5 fruit fly cellular contexts compared by ENCODE assay signal in genomic region chr3L:780867-781701, dm6.
TF ChIP-seq lines count a peak whose summit lies in the region.

No protein-coding gene starts in this region.

TF ChIP-seq in whole organism, adult, 20 proteins besides CTCF, POLR2A, EP300 and RAD21 (continued from another document):
- TF ChIP-seq CG1620 (GFP tag; optimal IDR thresholded peaks at IDR 0.05; lab: Kevin White, UChicago) (no peak), CG7101 (tag; optimal IDR thresholded peaks at IDR 0.05; lab: Kevin White, UChicago) (peak; percentile 90)

TF ChIP-seq in whole organism, embryonic, 481 proteins besides CTCF, POLR2A, EP300 and RAD21 (continued from another document and continues in another):
- TF ChIP-seq trh (GFP tag; optimal IDR thresholded peaks at IDR 0.05; lab: Kevin White, UChicago) (peak; percentile 88), CG15601 (tag; optimal IDR thresholded peaks at IDR 0.05; lab: Kevin White, UChicago) (peak; percentile 87), Dfd (GFP tag; optimal IDR thresholded peaks at IDR 0.05; lab: Kevin White, UChicago) (no peak), trem (tag; optimal IDR thresholded peaks at IDR 0.05; lab: Kevin White, UChicago) (peak; percentile 54), grn (GFP tag; optimal IDR thresholded peaks at IDR 0.05; lab: Kevin White, UChicago) (peak; percentile 50), HHEX (GFP tag; optimal IDR thresholded peaks at IDR 0.05; lab: Kevin White, UChicago) (peak; percentile 88), otp (GFP tag; IDR thresholded peaks at IDR 0.05; lab: Robert Waterston, UW) (peak; percentile 91), CG34422 (GFP tag; IDR thresholded peaks at IDR 0.05; lab: Robert Waterston, UW) (peak; percentile 97), dpn (GFP tag; optimal IDR thresholded peaks at IDR 0.05; lab: Kevin White, UChicago) (peak; percentile 72 to 92), Hmr (GFP tag; optimal IDR thresholded peaks at IDR 0.05; lab: Kevin White, UChicago) (peak; percentile 96), Ada2b (GFP tag; IDR thresholded peaks at IDR 0.05; lab: Robert Waterston, UW) (peak; percentile 97), Gug (GFP tag; IDR thresholded peaks at IDR 0.05; lab: Robert Waterston, UW) (peak; percentile 90), pum (GFP tag; optimal IDR thresholded peaks at IDR 0.05; lab: Kevin White, UChicago) (peak; percentile 59), emc (GFP tag; optimal IDR thresholded peaks at IDR 0.05; lab: Kevin White, UChicago) (no peak), CG13424 (tag; optimal IDR thresholded peaks at IDR 0.05; lab: Kevin White, UChicago) (peak; percentile 96), az2 (GFP tag; optimal IDR thresholded peaks at IDR 0.05; lab: Kevin White, UChicago) (peak; percentile 92), Jarid2 (GFP tag; optimal IDR thresholded peaks at IDR 0.05; lab: Kevin White, UChicago) (peak; percentile 52), CG1529 (GFP tag; optimal IDR thresholded peaks at IDR 0.05; lab: Kevin White, UChicago) (peak; percentile 86), tll (GFP tag; optimal IDR thresholded peaks at IDR 0.05; lab: Kevin White, UChicago) (no peak), CG15514 (GFP tag; optimal IDR thresholded peaks at IDR 0.05; lab: Kevin White, UChicago) (peak; percentile 76), CG8089 (GFP tag; optimal IDR thresholded peaks at IDR 0.05; lab: Kevin White, UChicago) (peak; percentile 50), kah (GFP tag; optimal IDR thresholded peaks at IDR 0.05; lab: Kevin White, UChicago) (peak; percentile 91), CG3847 (GFP tag; IDR thresholded peaks at IDR 0.05; lab: Robert Waterston, UW) (peak; percentile 97), Sry-β (GFP tag; optimal IDR thresholded peaks at IDR 0.05; lab: Kevin White, UChicago) (no peak), ttk (GFP tag; IDR thresholded peaks at IDR 0.05; lab: Robert Waterston, UW) (peak; percentile 96), CG10267 (tag; optimal IDR thresholded peaks at IDR 0.05; lab: Kevin White, UChicago) (peak; percentile 80), CG12391 (tag; optimal IDR thresholded peaks at IDR 0.05; lab: Kevin White, UChicago) (peak; percentile 94), Awh (GFP tag; IDR thresholded peaks at IDR 0.05; lab: Robert Waterston, UW) (peak; percentile 97), seq (GFP tag; IDR thresholded peaks at IDR 0.05; lab: Robert Waterston, UW) (peak; percentile 97), Neu2 (GFP tag; optimal IDR thresholded peaks at IDR 0.05; lab: Kevin White, UChicago; ENCODE audit: borderline replicate concordance) (no peak), cg (GFP tag; optimal IDR thresholded peaks at IDR 0.05; lab: Kevin White, UChicago) (no peak), CG6683 (GFP tag; optimal IDR thresholded peaks at IDR 0.05; lab: Kevin White, UChicago) (peak; percentile 88), Camta (GFP tag; optimal IDR thresholded peaks at IDR 0.05; lab: Kevin White, UChicago) (peak; percentile 75)

TF ChIP-seq in whole organism, prepupa, 60 proteins besides CTCF, POLR2A, EP300 and RAD21 (continued from another document and continues in another):
- TF ChIP-seq CG9139 (GFP tag; optimal IDR thresholded peaks at IDR 0.05; lab: Kevin White, UChicago) (peak; percentile 80), fd59A (GFP tag; optimal IDR thresholded peaks at IDR 0.05; lab: Kevin White, UChicago) (peak; percentile 92), CG10669 (GFP tag; optimal IDR thresholded peaks at IDR 0.05; lab: Kevin White, UChicago) (peak; percentile 82), Sox14 (GFP tag; optimal IDR thresholded peaks at IDR 0.05; lab: Kevin White, UChicago) (peak; percentile 92), CG6808 (GFP tag; optimal IDR thresholded peaks at IDR 0.05; lab: Kevin White, UChicago) (peak; percentile 83), acj6 (GFP tag; optimal IDR thresholded peaks at IDR 0.05; lab: Kevin White, UChicago) (peak; percentile 97), cyc (GFP tag; optimal IDR thresholded peaks at IDR 0.05; lab: Kevin White, UChicago) (peak; percentile 79), Gug (GFP tag; IDR thresholded peaks at IDR 0.05; lab: Robert Waterston, UW) (peak; percentile 90), CG7368 (GFP tag; optimal IDR thresholded peaks at IDR 0.05; lab: Kevin White, UChicago) (peak; percentile 80), esn (GFP tag; optimal IDR thresholded peaks at IDR 0.05; lab: Kevin White, UChicago) (peak; percentile 96), CG6276 (GFP tag; optimal IDR thresholded peaks at IDR 0.05; lab: Kevin White, UChicago) (peak; percentile 71), CG4318 (GFP tag; optimal IDR thresholded peaks at IDR 0.05; lab: Kevin White, UChicago) (peak; percentile 78), Hr39 (GFP tag; optimal IDR thresholded peaks at IDR 0.05; lab: Kevin White, UChicago) (peak; percentile 86), Eip78C (GFP tag; lab: Kevin White, UChicago) (peak; percentile 98), CG8319 (GFP tag; optimal IDR thresholded peaks at IDR 0.05; lab: Kevin White, UChicago) (peak; percentile 94), CG11902 (GFP tag; optimal IDR thresholded peaks at IDR 0.05; lab: Kevin White, UChicago) (peak; percentile 85), fd85E (GFP tag; optimal IDR thresholded peaks at IDR 0.05; lab: Kevin White, UChicago) (peak; percentile 71), salr (GFP tag; optimal IDR thresholded peaks at IDR 0.05; lab: Kevin White, UChicago) (peak; percentile 88), OdsH (GFP tag; optimal IDR thresholded peaks at IDR 0.05; lab: Kevin White, UChicago) (peak; percentile 95), net (GFP tag; optimal IDR thresholded peaks at IDR 0.05; lab: Kevin White, UChicago) (peak; percentile 91), CG6854 (GFP tag; optimal IDR thresholded peaks at IDR 0.05; lab: Kevin White, UChicago) (peak; percentile 73), Sox15 (GFP tag; optimal IDR thresholded peaks at IDR 0.05; lab: Kevin White, UChicago) (peak; percentile 94), lz (GFP tag; optimal IDR thresholded peaks at IDR 0.05; lab: Kevin White, UChicago) (peak; percentile 93), CG11294 (GFP tag; IDR thresholded peaks at IDR 0.05; lab: Robert Waterston, UW) (peak; percentile 77), ss (GFP tag; optimal IDR thresholded peaks at IDR 0.05; lab: Kevin White, UChicago) (peak; percentile 82 to 90), eg (GFP tag; IDR thresholded peaks at IDR 0.05; lab: Robert Waterston, UW) (peak; percentile 94), CG15336 (GFP tag; IDR thresholded peaks at IDR 0.05; lab: Robert Waterston, UW) (peak; percentile 90), CG8119 (GFP tag; IDR thresholded peaks at IDR 0.05; lab: Robert Waterston, UW) (peak; percentile 86), CG32006 (GFP tag; optimal IDR thresholded peaks at IDR 0.05; lab: Kevin White, UChicago) (peak; percentile 88), Ets21C (GFP tag; optimal IDR thresholded peaks at IDR 0.05; lab: Kevin White, UChicago) (peak; percentile 78), CG3032 (tag; optimal IDR thresholded peaks at IDR 0.05; lab: Kevin White, UChicago) (peak; percentile 88), Sox102F (GFP tag; optimal IDR thresholded peaks at IDR 0.05; lab: Kevin White, UChicago) (peak; percentile 92), svp (GFP tag; lab: Kevin White, UChicago) (peak; percentile 98), Smox (GFP tag; optimal IDR thresholded peaks at IDR 0.05; lab: Kevin White, UChicago) (peak; percentile 92)

TF ChIP-seq in whole organism, pupa, 21 proteins besides CTCF, POLR2A, EP300 and RAD21 (continued from another document):
- peak; percentile 94 for TF ChIP-seq Pif1A (GFP tag; optimal IDR thresholded peaks at IDR 0.05; lab: Kevin White, UChicago)

TF ChIP-seq in whole organism, wandering third instar larva, 38 proteins besides CTCF, POLR2A, EP300 and RAD21 (continued from another document):
- TF ChIP-seq dmrt93B (GFP tag; optimal IDR thresholded peaks at IDR 0.05; lab: Kevin White, UChicago) (peak; percentile 65), pan (optimal IDR thresholded peaks at IDR 0.05; lab: Kevin White, UChicago) (no peak), Hr78 (GFP tag; optimal IDR thresholded peaks at IDR 0.05; lab: Kevin White, UChicago) (no peak), OdsH (GFP tag; optimal IDR thresholded peaks at IDR 0.05; lab: Kevin White, UChicago) (peak; percentile 96), Rel (GFP tag; optimal IDR thresholded peaks at IDR 0.05; lab: Kevin White, UChicago) (peak; percentile 87), Rel (tag; optimal IDR thresholded peaks at IDR 0.05; lab: Kevin White, UChicago) (peak; percentile 74), sage (GFP tag; optimal IDR thresholded peaks at IDR 0.05; lab: Kevin White, UChicago) (peak; percentile 63), CG9705 (GFP tag; optimal IDR thresholded peaks at IDR 0.05; lab: Kevin White, UChicago) (peak; percentile 69), Jra (GFP tag; optimal IDR thresholded peaks at IDR 0.05; lab: Kevin White, UChicago) (peak; percentile 78), lola (GFP tag; optimal IDR thresholded peaks at IDR 0.05; lab: Kevin White, UChicago) (no peak), tai (GFP tag; optimal IDR thresholded peaks at IDR 0.05; lab: Kevin White, UChicago) (peak; percentile 85), psq (GFP tag; optimal IDR thresholded peaks at IDR 0.05; lab: Kevin White, UChicago) (peak; percentile 95), rgr (GFP tag; optimal IDR thresholded peaks at IDR 0.05; lab: Kevin White, UChicago) (peak; percentile 97), Dfd (GFP tag; optimal IDR thresholded peaks at IDR 0.05; lab: Kevin White, UChicago) (no peak), CrebA (GFP tag; optimal IDR thresholded peaks at IDR 0.05; lab: Kevin White, UChicago; ENCODE audit: borderline replicate concordance) (peak; percentile 75), HLH106 (tag; optimal IDR thresholded peaks at IDR 0.05; lab: Kevin White, UChicago) (peak; percentile 94), dl (GFP tag; optimal IDR thresholded peaks at IDR 0.05; lab: Kevin White, UChicago; ENCODE audit: insufficient read depth in 1 of 2, partially characterized antibody in 2 of 2) (peak in 1 of 2 experiments; percentile 37)
